Fruit fly (Drosophila melanogaster) whole organism, embryonic: ENCODE results near the gene pod1.
A peak's percentile ranks its signal among the peaks of the same experiment; 100 is the strongest.

ENCODE experiments used
- ATbp ChIP-seq: fragments of 200-800 bp; sonication (Bioruptor generic); optimal IDR thresholded peaks from 2 replicates; lab custom pipeline; 2017; ENCODE audit warnings: missing biosample characterization, mild to moderate bottlenecking, missing genetic modification characterization, missing genetic modification reagents
- CG10267 ChIP-seq: fragments of 200-800 bp; sonication (Bioruptor generic); optimal IDR thresholded peaks from 2 replicates; lab custom pipeline; 2018; ENCODE audit warnings: missing biosample characterization, mild to moderate bottlenecking, missing genetic modification characterization, moderate library complexity
- CG1233 ChIP-seq: fragments of 200-800 bp; sonication (Bioruptor generic); optimal IDR thresholded peaks from 4 replicates; lab custom pipeline; 2018; ENCODE audit warnings: missing biosample characterization, mild to moderate bottlenecking, missing genetic modification characterization
- CG1647 ChIP-seq: fragments of 200-800 bp; sonication (Bioruptor generic); optimal IDR thresholded peaks from 3 replicates; lab custom pipeline; 2016; ENCODE audit warnings: missing biosample characterization, missing genetic modification characterization
- CG16863 ChIP-seq: fragments of 200-800 bp; sonication (Bioruptor generic); optimal IDR thresholded peaks from 3 replicates; lab custom pipeline; 2016; ENCODE audit warnings: missing biosample characterization, missing genetic modification characterization
- CG17568 ChIP-seq: fragments of 200-800 bp; sonication (Bioruptor generic); optimal IDR thresholded peaks from 2 replicates; lab custom pipeline; 2018; ENCODE audit warnings: missing biosample characterization, mild to moderate bottlenecking, missing genetic modification characterization, moderate library complexity
- CG17612 ChIP-seq: fragments of 200-800 bp; sonication (Bioruptor generic); IDR thresholded peaks from 2 replicates; pipeline ENCODE4 v1.3.6; 2022; ENCODE audit warnings: missing biosample characterization, missing genetic modification characterization
- CG33213 ChIP-seq: fragments of 200-800 bp; sonication (Bioruptor generic); optimal IDR thresholded peaks from 3 replicates; lab custom pipeline; 2016; ENCODE audit warnings: missing biosample characterization, missing genetic modification characterization
- CG3995 ChIP-seq: fragments of 200-800 bp; sonication (Bioruptor generic); optimal IDR thresholded peaks from 3 replicates; lab custom pipeline; 2016; ENCODE audit warnings: missing biosample characterization, missing genetic modification characterization
- CG4282 ChIP-seq: fragments of 200-800 bp; sonication (Bioruptor generic); optimal IDR thresholded peaks from 2 replicates; lab custom pipeline; 2016; ENCODE audit warnings: missing biosample characterization, missing genetic modification characterization
- CG6175 ChIP-seq: fragments of 200-800 bp; sonication (Bioruptor generic); IDR thresholded peaks from 3 replicates; pipeline ENCODE4 v1.3.6; 2022; ENCODE audit warnings: missing biosample characterization, missing genetic modification characterization
- CG6254 ChIP-seq: fragments of 200-800 bp; sonication (Bioruptor generic); optimal IDR thresholded peaks from 3 replicates; lab custom pipeline; 2017; ENCODE audit warnings: mild to moderate bottlenecking, missing biosample characterization, missing genetic modification reagents, missing genetic modification characterization
- CG7963 ChIP-seq: fragments of 200-800 bp; sonication (Bioruptor generic); IDR thresholded peaks from 3 replicates; pipeline ENCODE4 v1.3.6; 2022; ENCODE audit warnings: missing biosample characterization, missing genetic modification characterization; ENCODE audit not compliant: partially characterized antibody
- CG8290 ChIP-seq, 3 experiments: fragments of 200-800 bp; sonication (Bioruptor generic); optimal IDR thresholded peaks; 2 replicates each; lab custom pipeline; 2016 to 2019; ENCODE audit warnings: missing biosample characterization in 3 of 3, missing genetic modification characterization in 3 of 3, mild to moderate bottlenecking in 2 of 3, moderate library complexity in 1 of 3
- CrebB ChIP-seq: fragments of 200-800 bp; sonication (Bioruptor generic); optimal IDR thresholded peaks from 3 replicates; lab custom pipeline; 2018; ENCODE audit warnings: missing biosample characterization, mild to moderate bottlenecking, missing genetic modification characterization
- D19A ChIP-seq: fragments of 200-800 bp; optimal IDR thresholded peaks from 3 replicates; lab custom pipeline; 2019; ENCODE audit warnings: missing biosample characterization, mild to moderate bottlenecking, missing genetic modification characterization, moderate library complexity
- Dll ChIP-seq: fragments of 200-800 bp; sonication (Bioruptor generic); IDR thresholded peaks from 4 replicates; pipeline ENCODE4 v1.3.6; 2022; ENCODE audit warnings: missing biosample characterization, missing genetic modification characterization; ENCODE audit not compliant: partially characterized antibody
- Doc2 ChIP-seq: fragments of 200-800 bp; sonication (Bioruptor generic); IDR thresholded peaks from 2 replicates; pipeline ENCODE4 v1.3.6; 2022; ENCODE audit warnings: missing biosample characterization, missing genetic modification characterization
- Fer1 ChIP-seq: fragments of 200-800 bp; sonication (Bioruptor generic); optimal IDR thresholded peaks from 2 replicates; lab custom pipeline; 2017; ENCODE audit warnings: missing biosample characterization, mild to moderate bottlenecking, missing genetic modification characterization
- Hr78 ChIP-seq, 2 experiments: fragments of 200-800 bp in 1 of 2; fragments of >200 bp in 1 of 2; sonication (Bioruptor generic) in 1 of 2; optimal IDR thresholded peaks; 2 replicates each; lab custom pipeline; 2017 to 2019; ENCODE audit warnings: missing biosample characterization in 2 of 2, missing genetic modification characterization in 2 of 2, mild to moderate bottlenecking in 1 of 2, moderate library complexity in 1 of 2
- Lim3 ChIP-seq: fragments of 200-800 bp; sonication (Bioruptor generic); IDR thresholded peaks from 2 replicates; pipeline ENCODE4 v1.3.6; 2022; ENCODE audit warnings: missing biosample characterization, missing genetic modification characterization
- Rx ChIP-seq: fragments of 200-800 bp; sonication (Bioruptor generic); IDR thresholded peaks from 2 replicates; pipeline ENCODE4 v1.3.6; 2022; ENCODE audit warnings: missing biosample characterization, missing genetic modification characterization
- Scr ChIP-seq: fragments of 200-800 bp; sonication (Bioruptor generic); IDR thresholded peaks from 2 replicates; pipeline ENCODE4 v1.3.6; 2022; ENCODE audit warnings: missing biosample characterization, missing genetic modification characterization; ENCODE audit not compliant: partially characterized antibody
- Stat92E ChIP-seq, 3 experiments: fragments of >200 bp in 2 of 3; fragments of 200-800 bp in 1 of 3; sonication (Bioruptor generic) in 1 of 3; optimal IDR thresholded peaks; 2 replicates each; lab custom pipeline; 2017 to 2019; ENCODE audit warnings: missing biosample characterization in 3 of 3, missing genetic modification characterization in 3 of 3, mild to moderate bottlenecking in 1 of 3, moderate library complexity in 1 of 3
- Taf1 ChIP-seq: fragments of 200-800 bp; sonication (Bioruptor generic); IDR thresholded peaks from 2 replicates; pipeline ENCODE4 v1.3.6; 2022; ENCODE audit warnings: missing biosample characterization, missing genetic modification characterization
- Usf ChIP-seq: fragments of 200-800 bp; sonication (Bioruptor generic); optimal IDR thresholded peaks from 2 replicates; lab custom pipeline; 2017; ENCODE audit warnings: missing genotype, missing biosample characterization, missing genetic modification characterization
- Xrp1 ChIP-seq: fragments of 200-800 bp; sonication (Bioruptor generic); IDR thresholded peaks from 2 replicates; pipeline ENCODE4 v1.3.6; 2022; ENCODE audit warnings: missing biosample characterization, missing genetic modification characterization
- aop ChIP-seq: fragments of 200-800 bp; sonication (Bioruptor generic); IDR thresholded peaks from 2 replicates; pipeline ENCODE4 v1.3.6; 2022; ENCODE audit warnings: missing biosample characterization, missing genetic modification characterization
- caup ChIP-seq: fragments of 200-800 bp; sonication (Bioruptor generic); optimal IDR thresholded peaks from 3 replicates; lab custom pipeline; 2017; ENCODE audit warnings: missing biosample characterization, mild to moderate bottlenecking, missing genetic modification characterization, moderate library complexity; ENCODE audit not compliant: severe bottlenecking
- chif ChIP-seq, 2 experiments: fragments of 200-800 bp; sonication (Bioruptor generic); optimal IDR thresholded peaks; 3 replicates each; lab custom pipeline; 2016; ENCODE audit warnings: missing biosample characterization in 2 of 2, missing genetic modification characterization in 2 of 2
- danr ChIP-seq: fragments of 200-800 bp; sonication (Bioruptor generic); IDR thresholded peaks from 2 replicates; pipeline ENCODE4 v1.3.6; 2022; ENCODE audit warnings: missing biosample characterization, missing genetic modification characterization
- hkb ChIP-seq, 2 experiments: fragments of 200-800 bp in 1 of 2; fragments of >200 bp in 1 of 2; sonication (Bioruptor generic) in 1 of 2; IDR thresholded peaks in 1 of 2; optimal IDR thresholded peaks in 1 of 2; 2 replicates each; pipeline versions ENCODE4 v1.3.6 to Lab custom; 2017 to 2022; ENCODE audit warnings: missing biosample characterization in 1 of 2, missing genetic modification characterization in 1 of 2
- insv ChIP-seq, 2 experiments: fragments of 200-800 bp; sonication (Bioruptor generic); optimal IDR thresholded peaks; 3 replicates each; lab custom pipeline; 2016 to 2018; ENCODE audit warnings: missing biosample characterization in 2 of 2, missing genetic modification characterization in 2 of 2
- kah ChIP-seq: fragments of 200-800 bp; sonication (Bioruptor generic); optimal IDR thresholded peaks from 2 replicates; lab custom pipeline; 2018; ENCODE audit warnings: missing biosample characterization, mild to moderate bottlenecking, missing genetic modification characterization
- ken ChIP-seq: fragments of 200-800 bp; sonication (Bioruptor generic); IDR thresholded peaks from 3 replicates; pipeline ENCODE4 v1.3.6; 2022; ENCODE audit warnings: missing biosample characterization, missing genetic modification characterization
- knrl ChIP-seq: fragments of 200-800 bp; sonication (Bioruptor generic); IDR thresholded peaks from 3 replicates; pipeline ENCODE4 v1.3.6; 2022; ENCODE audit warnings: missing biosample characterization, missing genetic modification characterization; ENCODE audit not compliant: partially characterized antibody
- lilli ChIP-seq: fragments of 200-800 bp; sonication (Bioruptor generic); optimal IDR thresholded peaks from 3 replicates; lab custom pipeline; 2016; ENCODE audit warnings: missing biosample characterization, missing genetic modification characterization
- nerfin-1 ChIP-seq: fragments of 200-800 bp; sonication (Bioruptor generic); optimal IDR thresholded peaks from 3 replicates; lab custom pipeline; 2019; ENCODE audit warnings: missing biosample characterization, mild to moderate bottlenecking, missing genetic modification characterization, moderate library complexity
- otp ChIP-seq: fragments of 200-800 bp; sonication (Bioruptor generic); IDR thresholded peaks from 3 replicates; pipeline ENCODE4, ENCODE4 v1.3.6; 2022; ENCODE audit warnings: missing biosample characterization, missing genetic modification characterization
- pnt ChIP-seq: fragments of 200-800 bp; sonication (Bioruptor generic); optimal IDR thresholded peaks from 3 replicates; lab custom pipeline; 2016; ENCODE audit warnings: missing biosample characterization, missing genetic modification characterization
- ranshi ChIP-seq: fragments of 200-800 bp; sonication (Bioruptor generic); IDR thresholded peaks from 2 replicates; pipeline ENCODE4 v1.3.6; 2022; ENCODE audit warnings: missing biosample characterization, missing genetic modification characterization
- sima ChIP-seq: fragments of 200-800 bp; sonication (Bioruptor generic); optimal IDR thresholded peaks from 2 replicates; lab custom pipeline; 2016; ENCODE audit warnings: missing biosample characterization, missing genetic modification characterization
- slbo ChIP-seq: fragments of 200-800 bp; sonication (Bioruptor generic); IDR thresholded peaks from 2 replicates; pipeline ENCODE4 v1.3.6; 2022; ENCODE audit warnings: missing biosample characterization, missing genetic modification characterization
- so ChIP-seq: fragments of 200-800 bp; sonication (Bioruptor generic); IDR thresholded peaks from 3 replicates; pipeline ENCODE4 v1.3.6; 2022; ENCODE audit warnings: missing biosample characterization, missing genetic modification characterization
- tio ChIP-seq: fragments of 200-800 bp; sonication (Bioruptor generic); optimal IDR thresholded peaks from 2 replicates; lab custom pipeline; 2017; ENCODE audit warnings: missing biosample characterization, missing genetic modification characterization, inconsistent platforms
- trem ChIP-seq: fragments of 200-800 bp; optimal IDR thresholded peaks from 3 replicates; lab custom pipeline; 2019; ENCODE audit warnings: missing biosample characterization, mild to moderate bottlenecking, missing genetic modification characterization, moderate library complexity
- tx ChIP-seq: fragments of 200-800 bp; sonication (Bioruptor generic); optimal IDR thresholded peaks from 2 replicates; lab custom pipeline; 2016; ENCODE audit warnings: missing biosample characterization, missing genetic modification characterization
- zf30C ChIP-seq: fragments of 200-800 bp; sonication (Bioruptor generic); optimal IDR thresholded peaks from 3 replicates; lab custom pipeline; 2018; ENCODE audit warnings: missing biosample characterization, mild to moderate bottlenecking, missing genetic modification characterization
- zfh1 ChIP-seq: fragments of 200-800 bp; sonication (Bioruptor generic); IDR thresholded peaks from 3 replicates; pipeline ENCODE4 v1.3.6; 2022; ENCODE audit warnings: missing biosample characterization, missing genetic modification characterization

The pod1 gene

dm6 chrX:6854563-6854962 lies 51.1 kb downstream of the pod1 start (continued):
- TF ChIP-seq Lim3 = 0 out of 2 replicates have a peak, but pooled peaks have one; percentile 41
- peak; percentile 82 for TF ChIP-seq D19A
- peak; percentile 84 for TF ChIP-seq slbo (GFP tag; lab: Robert Waterston, UW)
- peak; percentile 58 for TF ChIP-seq Rx (GFP tag; lab: Robert Waterston, UW)
- TF ChIP-seq CG1233 (GFP tag; lab: Kevin White, UChicago) = peak; percentile 79
- peak; percentile 88 for TF ChIP-seq Fer1
- TF ChIP-seq CG6254 (GFP tag; lab: Kevin White, UChicago) = peak; percentile 67
- TF ChIP-seq Usf = peak; percentile 29
- peak; percentile 89 for TF ChIP-seq Xrp1 (GFP tag; lab: Robert Waterston, UW)
- TF ChIP-seq danr (GFP tag; lab: Robert Waterston, UW) = peak; percentile 69
- TF ChIP-seq CG7963 (GFP tag; lab: Robert Waterston, UW) = no peak
- peak; percentile 37; the same call in 1 of the 2 replicates for TF ChIP-seq aop
- 0 out of 3 replicates have a peak, but pooled peaks have one; percentile 28 for TF ChIP-seq CG6175 (GFP tag; lab: Robert Waterston, UW)
- TF ChIP-seq so = peak; percentile 64
- peak; percentile 15 for TF ChIP-seq CrebB (tag; lab: Kevin White, UChicago)
- TF ChIP-seq knrl (GFP tag; lab: Robert Waterston, UW) = no peak
- TF ChIP-seq CG1647 (GFP tag; lab: Kevin White, UChicago) = peak; percentile 65
- peak; percentile 51 for TF ChIP-seq trem
- TF ChIP-seq pnt (GFP tag; lab: Kevin White, UChicago) = peak; percentile 29
- peak; percentile 22 for TF ChIP-seq CG33213 (GFP tag; lab: Kevin White, UChicago)
- TF ChIP-seq hkb (optimal IDR thresholded peaks at IDR 0.05; lab: Kevin White, UChicago) = no peak
- TF ChIP-seq hkb (GFP tag; IDR thresholded peaks at IDR 0.05; lab: Robert Waterston, UW) = peak; percentile 87
- TF ChIP-seq Stat92E (GFP tag; optimal IDR thresholded peaks at IDR 0.05; lab: Kevin White, UChicago) = no peak
- peak; percentile 80 for TF ChIP-seq caup (GFP tag; lab: Kevin White, UChicago)
- TF ChIP-seq tx (GFP tag; lab: Kevin White, UChicago) = peak; percentile 5
- peak; percentile 31 for TF ChIP-seq CG3995 (GFP tag; lab: Kevin White, UChicago)
- no peak for TF ChIP-seq Scr (GFP tag; lab: Robert Waterston, UW)
- TF ChIP-seq tio (GFP tag; lab: Kevin White, UChicago) = peak; percentile 68
- TF ChIP-seq chif (GFP tag; optimal IDR thresholded peaks at IDR 0.05; lab: Kevin White, UChicago) = peak; percentile 38 to 60
- peak; percentile 66 for TF ChIP-seq nerfin-1 (tag; lab: Kevin White, UChicago)
- TF ChIP-seq insv (GFP tag; optimal IDR thresholded peaks at IDR 0.05; lab: Kevin White, UChicago) = no peak
- no peak for TF ChIP-seq Dll (GFP tag; lab: Robert Waterston, UW)
- no peak for TF ChIP-seq sima
- no peak for TF ChIP-seq Hr78 (GFP tag; optimal IDR thresholded peaks at IDR 0.05; lab: Kevin White, UChicago)
- TF ChIP-seq ranshi (GFP tag; lab: Robert Waterston, UW) = peak; percentile 70
- peak; percentile 80 for TF ChIP-seq otp (GFP tag; lab: Robert Waterston, UW)
- peak; percentile 61 for TF ChIP-seq CG16863 (GFP tag; lab: Kevin White, UChicago)
- peak; percentile 78 for TF ChIP-seq ken (GFP tag; lab: Robert Waterston, UW)
- peak; percentile 7; the same call in 1 of the 2 replicates for TF ChIP-seq Taf1 (GFP tag; lab: Robert Waterston, UW)
- TF ChIP-seq ATbp = peak; percentile 82
- no peak for TF ChIP-seq zf30C (GFP tag; lab: Kevin White, UChicago)
- TF ChIP-seq kah (GFP tag; lab: Kevin White, UChicago) = peak; percentile 60
- TF ChIP-seq Doc2 (GFP tag; lab: Robert Waterston, UW) = no peak
- peak; percentile 84 for TF ChIP-seq CG17568 (GFP tag; lab: Kevin White, UChicago)
- peak; percentile 88 for TF ChIP-seq lilli (GFP tag; lab: Kevin White, UChicago)
- TF ChIP-seq CG4282 (GFP tag; lab: Kevin White, UChicago) = no peak
- 0 out of 2 replicates have a peak, but pooled peaks have one; percentile 15 for TF ChIP-seq CG17612
- peak; percentile 38 for TF ChIP-seq CG8290 (GFP tag; optimal IDR thresholded peaks at IDR 0.05; lab: Kevin White, UChicago)
- TF ChIP-seq CG8290 (tag; optimal IDR thresholded peaks at IDR 0.05; lab: Kevin White, UChicago) = no peak
- TF ChIP-seq CG10267 (tag; lab: Kevin White, UChicago) = peak; percentile 75
- peak; percentile 84 for TF ChIP-seq zfh1 (GFP tag; lab: Robert Waterston, UW)
